Fruit fly (Drosophila melanogaster) whole organism, embryonic: ENCODE measurements around the gene mRpL48.

Experiments
- Adf1 ChIP-seq: fragments of 200-800 bp; sonication (Bioruptor generic); IDR thresholded peaks from 2 replicates; pipeline ENCODE4 v1.3.6; 2022; ENCODE audit warnings: missing biosample characterization, missing genetic modification characterization
- Antp ChIP-seq: fragments of 200-800 bp; sonication (Bioruptor generic); optimal IDR thresholded peaks from 3 replicates; lab custom pipeline; 2016; ENCODE audit warnings: missing biosample characterization, missing genetic modification characterization
- Atf-2 ChIP-seq: fragments of 200-800 bp; sonication (Bioruptor generic); optimal IDR thresholded peaks from 2 replicates; lab custom pipeline; 2016; ENCODE audit warnings: missing biosample characterization, missing genetic modification characterization
- B-H1 ChIP-seq: fragments of 200-800 bp; sonication (Bioruptor generic); IDR thresholded peaks from 3 replicates; pipeline ENCODE4 v1.3.6; 2022; ENCODE audit warnings: missing biosample characterization, missing genetic modification characterization
- BtbVII ChIP-seq: fragments of 200-800 bp; sonication (Bioruptor generic); optimal IDR thresholded peaks from 3 replicates; lab custom pipeline; 2017; ENCODE audit warnings: missing biosample characterization, mild to moderate bottlenecking, missing genetic modification characterization
- CG10321 ChIP-seq: fragments of 200-800 bp; sonication (Bioruptor generic); IDR thresholded peaks from 2 replicates; pipeline ENCODE4 v1.3.6; 2022; ENCODE audit warnings: missing biosample characterization, missing genetic modification characterization
- CG10959 ChIP-seq: fragments of 200-800 bp; sonication (Bioruptor generic); IDR thresholded peaks from 2 replicates; pipeline ENCODE4 v1.3.6; 2022; ENCODE audit warnings: missing biosample characterization, missing genetic modification characterization
- CG1602 ChIP-seq: fragments of 200-800 bp; sonication (Bioruptor generic); optimal IDR thresholded peaks from 3 replicates; lab custom pipeline; 2016; ENCODE audit warnings: missing biosample characterization, missing genetic modification characterization
- CG1603 ChIP-seq: fragments of 200-800 bp; sonication (Bioruptor generic); optimal IDR thresholded peaks from 2 replicates; lab custom pipeline; 2019; ENCODE audit warnings: missing biosample characterization, mild to moderate bottlenecking, missing genetic modification characterization, moderate library complexity
- CG1647 ChIP-seq: fragments of 200-800 bp; sonication (Bioruptor generic); optimal IDR thresholded peaks from 3 replicates; lab custom pipeline; 2016; ENCODE audit warnings: missing biosample characterization, missing genetic modification characterization
- CG16813 ChIP-seq: fragments of 200-800 bp; sonication (Bioruptor generic); IDR thresholded peaks from 3 replicates; pipeline ENCODE4 v1.3.6; 2022; ENCODE audit warnings: missing biosample characterization, missing genetic modification characterization; ENCODE audit not compliant: partially characterized antibody
- CG16863 ChIP-seq: fragments of 200-800 bp; sonication (Bioruptor generic); optimal IDR thresholded peaks from 3 replicates; lab custom pipeline; 2016; ENCODE audit warnings: missing biosample characterization, missing genetic modification characterization
- CG2678 ChIP-seq: fragments of 200-800 bp; sonication (Bioruptor generic); optimal IDR thresholded peaks from 3 replicates; lab custom pipeline; 2019; ENCODE audit warnings: missing biosample characterization, mild to moderate bottlenecking, missing genetic modification characterization, moderate library complexity
- CG31388 ChIP-seq: fragments of 200-800 bp; sonication (Bioruptor generic); optimal IDR thresholded peaks from 2 replicates; lab custom pipeline; 2016; ENCODE audit warnings: missing biosample characterization, missing genetic modification characterization
- CG32772 ChIP-seq: fragments of 200-800 bp; sonication (Bioruptor generic); IDR thresholded peaks from 2 replicates; pipeline ENCODE4 v1.3.6; 2022; ENCODE audit warnings: missing biosample characterization, missing genetic modification characterization
- CG3281 ChIP-seq: fragments of 200-800 bp; sonication (Bioruptor generic); optimal IDR thresholded peaks from 3 replicates; lab custom pipeline; 2017; ENCODE audit warnings: missing biosample characterization, mild to moderate bottlenecking, missing genetic modification characterization
- CG4730 ChIP-seq: fragments of 200-800 bp; sonication (Bioruptor generic); IDR thresholded peaks from 2 replicates; pipeline ENCODE4 v1.3.6; 2022; ENCODE audit warnings: missing biosample characterization, missing genetic modification characterization
- CG5180 ChIP-seq: fragments of 200-800 bp; sonication (Bioruptor generic); optimal IDR thresholded peaks from 3 replicates; lab custom pipeline; 2017; ENCODE audit warnings: missing biosample characterization, missing genetic modification characterization, mild to moderate bottlenecking, moderate library complexity, missing genetic modification reagents
- CG8388 ChIP-seq: fragments of 200-800 bp; sonication (Bioruptor generic); optimal IDR thresholded peaks from 2 replicates; lab custom pipeline; 2019; ENCODE audit warnings: missing biosample characterization, mild to moderate bottlenecking, missing genetic modification characterization, moderate library complexity
- CG8924 ChIP-seq: fragments of 200-800 bp; optimal IDR thresholded peaks from 3 replicates; lab custom pipeline; 2019; ENCODE audit warnings: missing biosample characterization, mild to moderate bottlenecking, missing genetic modification characterization, moderate library complexity
- CG9215 ChIP-seq: fragments of 200-800 bp; sonication (Bioruptor generic); IDR thresholded peaks from 2 replicates; pipeline ENCODE4 v1.3.6; 2022; ENCODE audit warnings: missing biosample characterization, missing genetic modification characterization
- CG9797 ChIP-seq: fragments of 200-800 bp; sonication (Bioruptor generic); optimal IDR thresholded peaks from 3 replicates; lab custom pipeline; 2018; ENCODE audit warnings: missing biosample characterization, mild to moderate bottlenecking, missing genetic modification characterization
- CG9817 ChIP-seq: fragments of 200-800 bp; sonication (Bioruptor generic); optimal IDR thresholded peaks from 2 replicates; lab custom pipeline; 2018; ENCODE audit warnings: missing biosample characterization, mild to moderate bottlenecking, missing genetic modification characterization, moderate library complexity
- CG9876 ChIP-seq: fragments of 200-800 bp; sonication (Bioruptor generic); optimal IDR thresholded peaks from 2 replicates; lab custom pipeline; 2016; ENCODE audit warnings: missing biosample characterization, missing genetic modification characterization
- CG9932 ChIP-seq: fragments of 200-800 bp; sonication (Bioruptor generic); IDR thresholded peaks from 2 replicates; pipeline ENCODE4 v1.3.6; 2022; ENCODE audit warnings: missing biosample characterization, missing genetic modification characterization
- CkIIα-i1 ChIP-seq: fragments of 200-800 bp; sonication (Bioruptor generic); IDR thresholded peaks from 2 replicates; pipeline ENCODE4 v1.3.6; 2022; ENCODE audit warnings: missing biosample characterization, missing genetic modification characterization
- Deaf1 ChIP-seq: fragments of 200-800 bp; optimal IDR thresholded peaks from 3 replicates; lab custom pipeline; 2019; ENCODE audit warnings: missing biosample characterization, mild to moderate bottlenecking, missing genetic modification characterization, moderate library complexity
- Dp ChIP-seq: fragments of 200-800 bp; sonication (Bioruptor generic); optimal IDR thresholded peaks from 2 replicates; lab custom pipeline; 2018; ENCODE audit warnings: missing biosample characterization, mild to moderate bottlenecking, missing genetic modification characterization, moderate library complexity
- Dref ChIP-seq: fragments of 200-800 bp; sonication (Bioruptor generic); IDR thresholded peaks from 2 replicates; pipeline ENCODE4 v1.3.6; 2022; ENCODE audit warnings: missing biosample characterization, missing genetic modification characterization
- Gug ChIP-seq: fragments of 200-800 bp; sonication (Bioruptor generic); IDR thresholded peaks from 4 replicates; pipeline ENCODE4 v1.3.6; 2022; ENCODE audit warnings: missing biosample characterization, missing genetic modification characterization
- Lpt ChIP-seq: fragments of >200 bp; optimal IDR thresholded peaks from 2 replicates; lab custom pipeline; 2018; ENCODE audit warnings: missing biosample characterization, missing genetic modification characterization
- MBD-R2 ChIP-seq: fragments of 200-800 bp; sonication (Bioruptor generic); IDR thresholded peaks from 2 replicates; pipeline ENCODE4 v1.3.6; 2022; ENCODE audit warnings: missing biosample characterization, missing genetic modification characterization
- Poxn ChIP-seq: fragments of 200-800 bp; sonication (Bioruptor generic); IDR thresholded peaks from 2 replicates; pipeline ENCODE4 v1.3.6; 2022; ENCODE audit warnings: missing biosample characterization, missing genetic modification characterization
- Sox102F ChIP-seq: fragments of 200-800 bp; sonication (Bioruptor generic); optimal IDR thresholded peaks from 2 replicates; lab custom pipeline; 2018; ENCODE audit warnings: missing biosample characterization, mild to moderate bottlenecking, missing genetic modification characterization, moderate library complexity
- abd-A ChIP-seq: fragments of 200-800 bp; sonication (Bioruptor generic); optimal IDR thresholded peaks from 3 replicates; lab custom pipeline; 2019; ENCODE audit warnings: missing biosample characterization, mild to moderate bottlenecking, missing genetic modification characterization, moderate library complexity
- br ChIP-seq: fragments of >200 bp; optimal IDR thresholded peaks from 2 replicates; lab custom pipeline; 2017
- cg ChIP-seq: fragments of 200-800 bp; sonication (Bioruptor generic); optimal IDR thresholded peaks from 3 replicates; lab custom pipeline; 2019; ENCODE audit warnings: missing biosample characterization, mild to moderate bottlenecking, missing genetic modification characterization, moderate library complexity
- dmrt11E ChIP-seq: fragments of 200-800 bp; sonication (Bioruptor generic); optimal IDR thresholded peaks from 3 replicates; lab custom pipeline; 2018; ENCODE audit warnings: missing biosample characterization, mild to moderate bottlenecking, missing genetic modification characterization, moderate library complexity
- dpn ChIP-seq, 2 experiments: fragments of 200-800 bp; sonication (Bioruptor generic); optimal IDR thresholded peaks; 3 replicates each; lab custom pipeline; 2016; ENCODE audit warnings: missing biosample characterization in 2 of 2, missing genetic modification characterization in 2 of 2
- ftz-f1 ChIP-seq: fragments of 200-800 bp; sonication (Bioruptor generic); optimal IDR thresholded peaks from 2 replicates; lab custom pipeline; 2016; ENCODE audit warnings: missing biosample characterization, missing genetic modification characterization
- gce ChIP-seq: fragments of 200-800 bp; sonication (Bioruptor generic); IDR thresholded peaks from 3 replicates; pipeline ENCODE4 v1.3.6; 2022; ENCODE audit warnings: missing biosample characterization, missing genetic modification characterization
- gfzf ChIP-seq: fragments of 200-800 bp; sonication (Bioruptor generic); optimal IDR thresholded peaks from 2 replicates; lab custom pipeline; 2016; ENCODE audit warnings: missing biosample characterization, mild to moderate bottlenecking, missing genetic modification characterization, moderate library complexity
- grau ChIP-seq: fragments of 200-800 bp; optimal IDR thresholded peaks from 3 replicates; lab custom pipeline; 2019; ENCODE audit warnings: missing biosample characterization, mild to moderate bottlenecking, missing genetic modification characterization, moderate library complexity
- grn ChIP-seq: fragments of 200-800 bp; sonication (Bioruptor generic); optimal IDR thresholded peaks from 3 replicates; lab custom pipeline; 2017; ENCODE audit warnings: missing biosample characterization, missing genetic modification characterization
- hkb ChIP-seq, 2 experiments: fragments of 200-800 bp in 1 of 2; fragments of >200 bp in 1 of 2; sonication (Bioruptor generic) in 1 of 2; IDR thresholded peaks in 1 of 2; optimal IDR thresholded peaks in 1 of 2; 2 replicates each; pipeline versions ENCODE4 v1.3.6 to Lab custom; 2017 to 2022; ENCODE audit warnings: missing biosample characterization in 1 of 2, missing genetic modification characterization in 1 of 2
- jumu ChIP-seq: fragments of 200-800 bp; sonication (Bioruptor generic); optimal IDR thresholded peaks from 3 replicates; lab custom pipeline; 2016; ENCODE audit warnings: missing biosample characterization, missing genetic modification characterization
- nerfin-1 ChIP-seq: fragments of 200-800 bp; sonication (Bioruptor generic); optimal IDR thresholded peaks from 3 replicates; lab custom pipeline; 2019; ENCODE audit warnings: missing biosample characterization, mild to moderate bottlenecking, missing genetic modification characterization, moderate library complexity
- pan ChIP-seq, 4 experiments: fragments of >200 bp in 3 of 4; fragments of 200-800 bp in 1 of 4; sonication (Bioruptor generic) in 1 of 4; optimal IDR thresholded peaks in 3 of 4; IDR thresholded peaks in 1 of 4; 2 replicates each; pipeline versions ENCODE4 v1.3.6 to Lab custom; 2017 to 2022; ENCODE audit warnings: missing biosample characterization in 2 of 4, missing genetic modification characterization in 2 of 4, mixed read lengths in 1 of 4
- zf30C ChIP-seq: fragments of 200-800 bp; sonication (Bioruptor generic); optimal IDR thresholded peaks from 3 replicates; lab custom pipeline; 2018; ENCODE audit warnings: missing biosample characterization, mild to moderate bottlenecking, missing genetic modification characterization
- zfh1 ChIP-seq: fragments of 200-800 bp; sonication (Bioruptor generic); IDR thresholded peaks from 3 replicates; pipeline ENCODE4 v1.3.6; 2022; ENCODE audit warnings: missing biosample characterization, missing genetic modification characterization

Gene mRpL48

DNA sequence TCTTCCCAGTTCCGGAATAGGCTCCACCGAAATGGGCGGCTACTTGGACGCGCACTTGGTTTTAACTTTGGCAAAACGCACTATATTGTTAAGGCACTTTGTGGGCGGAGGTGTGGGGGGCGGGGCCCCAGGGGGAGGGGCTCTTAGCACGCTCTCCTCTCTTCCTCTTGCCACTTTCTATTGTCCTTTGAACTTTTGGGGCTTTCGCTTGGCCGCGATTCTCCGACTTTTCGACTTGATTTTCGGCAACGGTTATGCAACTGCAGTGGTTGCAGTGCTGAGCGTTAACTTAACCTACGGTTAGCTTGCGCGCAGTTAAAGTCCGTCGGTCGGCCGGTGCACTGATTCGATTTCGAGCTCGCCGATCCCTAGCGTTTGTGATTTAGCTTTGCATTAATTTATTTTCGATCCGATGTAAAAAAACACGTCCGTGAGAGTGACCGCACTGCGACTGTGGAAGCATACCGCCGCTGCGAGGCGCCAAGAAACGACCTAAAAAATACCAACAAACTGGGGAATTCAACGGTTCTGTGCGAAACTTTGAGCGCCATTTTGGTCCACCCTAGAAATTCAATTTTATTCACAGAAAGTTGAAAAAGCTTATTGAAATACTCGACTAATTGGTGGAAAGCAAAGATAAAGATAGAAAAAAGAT is 13.8 kb downstream of the mRpL48 start, which contains the start of gene Rim2 (continued):
- no peak for TF ChIP-seq Antp (GFP tag; lab: Kevin White, UChicago)
- TF ChIP-seq nerfin-1 (tag; lab: Kevin White, UChicago): peak; percentile 1
- no peak for TF ChIP-seq CG8388
- no peak for TF ChIP-seq CkIIα-i1 (GFP tag; lab: Robert Waterston, UW)
- TF ChIP-seq B-H1 (GFP tag; lab: Robert Waterston, UW): no peak
- peak; percentile 39 for TF ChIP-seq Dref
- peak; percentile 13 for TF ChIP-seq Deaf1 (tag; lab: Kevin White, UChicago)
- no peak for TF ChIP-seq CG16813
- peak; percentile 16 for TF ChIP-seq jumu
- TF ChIP-seq BtbVII (GFP tag; lab: Kevin White, UChicago): no peak
- TF ChIP-seq abd-A: peak; percentile 14
- peak in 1 of 2 experiments; percentile 21 for TF ChIP-seq dpn (GFP tag; optimal IDR thresholded peaks at IDR 0.05; lab: Kevin White, UChicago)
- no peak for TF ChIP-seq CG10959
- TF ChIP-seq pan (optimal IDR thresholded peaks at IDR 0.05; lab: Kevin White, UChicago): no peak
- no peak for TF ChIP-seq pan (GFP tag; optimal IDR thresholded peaks at IDR 0.05 in 1 of 2, IDR thresholded peaks at IDR 0.05 in 1 of 2)
- TF ChIP-seq gfzf (GFP tag; lab: Kevin White, UChicago): peak; percentile 100
- no peak for TF ChIP-seq CG31388 (GFP tag; lab: Kevin White, UChicago)
- TF ChIP-seq Gug (GFP tag; lab: Robert Waterston, UW): no peak
- no peak for TF ChIP-seq br (lab: Kevin White, UChicago)
- peak; percentile 17 for TF ChIP-seq CG3281 (GFP tag; lab: Kevin White, UChicago)
- no peak for TF ChIP-seq Atf-2 (GFP tag; lab: Kevin White, UChicago)
- TF ChIP-seq zf30C (GFP tag; lab: Kevin White, UChicago): no peak
- no peak for TF ChIP-seq CG16863
- no peak for TF ChIP-seq cg (GFP tag; lab: Kevin White, UChicago)
- TF ChIP-seq hkb (optimal IDR thresholded peaks at IDR 0.05; lab: Kevin White, UChicago): peak; percentile 39
- no peak for TF ChIP-seq hkb (GFP tag; IDR thresholded peaks at IDR 0.05; lab: Robert Waterston, UW)
- TF ChIP-seq Lpt (GFP tag; lab: Kevin White, UChicago): no peak
- TF ChIP-seq zfh1: no peak
- no peak for TF ChIP-seq CG5180 (GFP tag; lab: Kevin White, UChicago)
- TF ChIP-seq grn (GFP tag; lab: Kevin White, UChicago): peak; percentile 52
- peak; percentile 82 for TF ChIP-seq Dp (GFP tag; lab: Kevin White, UChicago)
- peak; percentile 93 for TF ChIP-seq CG9797 (GFP tag; lab: Kevin White, UChicago)
- TF ChIP-seq Sox102F (GFP tag; lab: Kevin White, UChicago): no peak
- TF ChIP-seq dmrt11E (tag; lab: Kevin White, UChicago): no peak
- TF ChIP-seq CG1603 (tag; lab: Kevin White, UChicago): peak; percentile 66
- TF ChIP-seq MBD-R2 (GFP tag; lab: Robert Waterston, UW): peak; percentile 64
- TF ChIP-seq CG1602: no peak
- TF ChIP-seq ftz-f1: peak; percentile 44
- no peak for TF ChIP-seq CG32772 (GFP tag; lab: Robert Waterston, UW)
- no peak for TF ChIP-seq CG4730 (GFP tag; lab: Robert Waterston, UW)
- TF ChIP-seq CG2678 (tag; lab: Kevin White, UChicago): no peak
- TF ChIP-seq CG9876 (GFP tag; lab: Kevin White, UChicago): no peak
- peak; percentile 11 for TF ChIP-seq CG8924 (tag; lab: Kevin White, UChicago)
- no peak for TF ChIP-seq gce
- TF ChIP-seq Adf1 (GFP tag; lab: Robert Waterston, UW): 0 out of 2 replicates have a peak, but pooled peaks have one; percentile 8
- 0 out of 2 replicates have a peak, but pooled peaks have one; percentile 25 for TF ChIP-seq CG9932
- TF ChIP-seq CG9817 (tag; lab: Kevin White, UChicago): no peak
- TF ChIP-seq grau: peak; percentile 19
- 0 out of 2 replicates have a peak, but pooled peaks have one; percentile 13 for TF ChIP-seq CG10321
- no peak for TF ChIP-seq Poxn (GFP tag; lab: Robert Waterston, UW)
- no peak for TF ChIP-seq CG1647 (GFP tag; lab: Kevin White, UChicago)
- no peak for TF ChIP-seq CG9215 (GFP tag; lab: Robert Waterston, UW)
